Worm (Caenorhabditis elegans): ENCODE data around the gene C53D6.10.

C53D6.10 gene

DNA sequence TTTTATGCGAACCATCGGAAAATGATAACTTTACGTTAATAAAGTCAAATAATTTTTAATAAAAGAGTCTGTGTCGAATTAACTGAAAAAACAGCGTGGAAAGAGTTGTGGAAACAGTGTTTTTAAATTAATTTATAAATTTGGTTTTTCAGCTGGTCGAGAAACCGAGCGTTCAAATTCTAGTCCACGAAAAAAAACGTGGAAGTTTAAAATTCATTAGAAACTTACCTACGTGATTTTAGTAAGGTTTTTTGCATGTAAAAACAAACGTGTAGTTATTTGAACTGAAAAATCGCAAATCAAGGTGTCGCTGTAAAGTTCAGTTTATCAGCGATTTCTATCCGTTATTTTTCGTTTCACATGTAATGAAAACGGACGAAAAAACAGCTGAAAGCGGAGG lies 44.2 kb upstream of the C53D6.10 start, which contains the start of gene mans-4:
Gene mans-4, minus strand, starts transcription at position 101 of the 400 bp plus-strand sequence.
- TF ChIP-seq F55B11.4 (tag; optimal IDR thresholded peaks at IDR 0.05; ENCODE audit: borderline replicate concordance, insufficient read depth) (no peak), snpc-1.1 (tag; optimal IDR thresholded peaks at IDR 0.05; ENCODE audit: insufficient read depth) (no peak), tbx-9 (tag; optimal IDR thresholded peaks at IDR 0.05; ENCODE audit: borderline replicate concordance) (no peak), dpl-1 (GFP tag; optimal IDR thresholded peaks at IDR 0.05) (no peak), hmg-1.2 (GFP tag; IDR thresholded peaks at IDR 0.05) (no peak), F33H1.4 (GFP tag; IDR thresholded peaks at IDR 0.05) (no peak), C17E4.6 (GFP tag; IDR thresholded peaks at IDR 0.05) (no peak), aptf-3 (GFP tag; IDR thresholded peaks at IDR 0.05) (no peak), mel-28 (tag; optimal IDR thresholded peaks at IDR 0.05; ENCODE audit: borderline replicate concordance) (no peak), efl-1 (GFP tag; optimal IDR thresholded peaks at IDR 0.05) (no peak), ekl-4 (GFP tag; IDR thresholded peaks at IDR 0.05) (no peak), hrde-1 (tag; optimal IDR thresholded peaks at IDR 0.05; ENCODE audit: borderline replicate concordance) (no peak), tbp1 (GFP tag; optimal IDR thresholded peaks at IDR 0.05) (no peak), akir-1 (GFP tag; optimal IDR thresholded peaks at IDR 0.05) (no peak), snpc-3.4 (tag; optimal IDR thresholded peaks at IDR 0.05) (no peak), K11D2.4 (GFP tag; IDR thresholded peaks at IDR 0.05) (no peak), atf-7 (tag; optimal IDR thresholded peaks at IDR 0.05) (no peak)

ce11 chrIV:9074244-9074723 lies 40.0 kb upstream of the C53D6.10 start, which contains the start of gene mppb-1:
Gene mppb-1 (plus strand): TSS chrIV:9074673.
- peak; percentile 80 for TF ChIP-seq cebp-1 (GFP tag; IDR thresholded peaks at IDR 0.05)
- TF ChIP-seq cebp-1 (tag; optimal IDR thresholded peaks at IDR 0.05) = peak; percentile 89
- TF ChIP-seq B0336.3 (GFP tag; IDR thresholded peaks at IDR 0.05) = no peak
- TF ChIP-seq lin-54 (GFP tag; optimal IDR thresholded peaks at IDR 0.05) = peak; percentile 96
- TF ChIP-seq bed-2 (GFP tag; IDR thresholded peaks at IDR 0.05) = peak; percentile 85
- peak; percentile 75 for TF ChIP-seq attf-3 (GFP tag; conservative IDR thresholded peaks at IDR 0.05)
- peak; percentile 74 for TF ChIP-seq dox-1 (GFP tag; IDR thresholded peaks at IDR 0.05)
- peak; percentile 20 for TF ChIP-seq B0261.1 (tag; optimal IDR thresholded peaks at IDR 0.05)
- peak; percentile 67 for TF ChIP-seq K11D2.4 (GFP tag; IDR thresholded peaks at IDR 0.05)
- 0 out of 2 replicates have a peak, but pooled peaks have one; percentile 38 for TF ChIP-seq hsf-1 (GFP tag; IDR thresholded peaks at IDR 0.05)
- TF ChIP-seq unc-130 (GFP tag; optimal IDR thresholded peaks at IDR 0.05) = peak; percentile 92
- peak; percentile 58 for TF ChIP-seq tbp1 (GFP tag; optimal IDR thresholded peaks at IDR 0.05)
- TF ChIP-seq F23B12.7 (tag; optimal IDR thresholded peaks at IDR 0.05; ENCODE audit: insufficient read depth) = peak; percentile 46
- TF ChIP-seq ZK185.1 (tag; optimal IDR thresholded peaks at IDR 0.05; ENCODE audit: poor library complexity, severe bottlenecking) = peak; percentile 96
- peak; percentile 41; the same call in 1 of the 2 replicates for TF ChIP-seq ztf-6 (GFP tag; IDR thresholded peaks at IDR 0.05)
- peak; percentile 82 for TF ChIP-seq lir-1 (GFP tag; conservative IDR thresholded peaks at IDR 0.05)
- peak; percentile 20 to 92 (median 48) for TF ChIP-seq lin-35 (GFP tag; optimal IDR thresholded peaks at IDR 0.05)
- peak; percentile 58 for TF ChIP-seq F33H1.4 (GFP tag; IDR thresholded peaks at IDR 0.05)
- no peak for TF ChIP-seq nhr-27 (tag; optimal IDR thresholded peaks at IDR 0.05)
- TF ChIP-seq lag-1 (GFP tag; IDR thresholded peaks at IDR 0.05) = no peak
- 0 out of 2 replicates have a peak, but pooled peaks have one; percentile 30 for TF ChIP-seq ceh-91 (GFP tag; IDR thresholded peaks at IDR 0.05)
- TF ChIP-seq nhr-80 (tag; optimal IDR thresholded peaks at IDR 0.05) = peak; percentile 1
- TF ChIP-seq ceh-27 (GFP tag; optimal IDR thresholded peaks at IDR 0.05) = peak; percentile 84
- TF ChIP-seq madf-3 (GFP tag; IDR thresholded peaks at IDR 0.05) = 0 out of 2 replicates have a peak, but pooled peaks have one; percentile 60
- peak in 1 of 2 experiments; percentile 59 for TF ChIP-seq let-607 (tag; optimal IDR thresholded peaks at IDR 0.05)
- TF ChIP-seq ekl-4 (GFP tag; IDR thresholded peaks at IDR 0.05) = peak; percentile 51
- peak; percentile 40 for TF ChIP-seq attf-5 (GFP tag; optimal IDR thresholded peaks at IDR 0.05)
- TF ChIP-seq mcd-1 (GFP tag; IDR thresholded peaks at IDR 0.05) = peak; percentile 72
- TF ChIP-seq let-526 (GFP tag; IDR thresholded peaks at IDR 0.05) = 0 out of 2 replicates have a peak, but pooled peaks have one; percentile 62
- no peak for TF ChIP-seq die-1 (tag; optimal IDR thresholded peaks at IDR 0.05)
- TF ChIP-seq nfyb-1 (GFP tag; IDR thresholded peaks at IDR 0.05) = 0 out of 2 replicates have a peak, but pooled peaks have one; percentile 39
- no peak for TF ChIP-seq ama-1 (optimal IDR thresholded peaks at IDR 0.05)
- TF ChIP-seq ama-1 (GFP tag; optimal IDR thresholded peaks at IDR 0.05) = no peak

Measured in whole organism, young adult.